Worm (Caenorhabditis elegans): Measurements from ENCODE around the gene sir-2.1.

The sir-2.1 gene

ce11 chrIV:10403193-10404058 is 37.4 kb upstream of the sir-2.1 start, which contains the start of gene gpa-7 (continued):
- TF ChIP-seq rcor-1 (GFP tag; IDR thresholded peaks at IDR 0.05) (0 out of 2 replicates have a peak, but pooled peaks have one; percentile 9), ztf-3 (GFP tag; optimal IDR thresholded peaks at IDR 0.05) (no peak), nfya-2 (GFP tag; IDR thresholded peaks at IDR 0.05) (no peak), nfya-1 (tag; optimal IDR thresholded peaks at IDR 0.05; ENCODE audit: borderline replicate concordance, insufficient read depth) (no peak), cebp-2 (GFP tag; IDR thresholded peaks at IDR 0.05) (no peak), unc-62 (GFP tag; optimal IDR thresholded peaks at IDR 0.05) (no peak), T07F8.4 (tag; optimal IDR thresholded peaks at IDR 0.05) (no peak)

- no peak for TF ChIP-seq Y79H2A.3 (GFP tag; conservative IDR thresholded peaks at IDR 0.05)
- TF ChIP-seq sptf-2 (GFP tag; optimal IDR thresholded peaks at IDR 0.05) = no peak
- TF ChIP-seq lir-1 (GFP tag; conservative IDR thresholded peaks at IDR 0.05) = no peak
- no peak for TF ChIP-seq rpc-1 (optimal IDR thresholded peaks at IDR 0.05)
- no peak for TF ChIP-seq rpc-1 (tag; optimal IDR thresholded peaks at IDR 0.05)
- no peak for TF ChIP-seq pbrm-1 (GFP tag; IDR thresholded peaks at IDR 0.05)
- TF ChIP-seq F52B5.7 (tag; optimal IDR thresholded peaks at IDR 0.05) = no peak
- no peak for TF ChIP-seq zfh-2 (GFP tag; conservative IDR thresholded peaks at IDR 0.05)
- no peak for TF ChIP-seq egl-44 (GFP tag; IDR thresholded peaks at IDR 0.05)
- no peak for TF ChIP-seq attf-6 (GFP tag; IDR thresholded peaks at IDR 0.05)
- TF ChIP-seq B0035.1 (tag; optimal IDR thresholded peaks at IDR 0.05) = no peak
- TF ChIP-seq efl-1 (GFP tag; optimal IDR thresholded peaks at IDR 0.05) = no peak
- no peak for TF ChIP-seq nhr-90 (tag; optimal IDR thresholded peaks at IDR 0.05)
- no peak for TF ChIP-seq F37B4.10 (GFP tag; IDR thresholded peaks at IDR 0.05)
- TF ChIP-seq ztf-6 (GFP tag; IDR thresholded peaks at IDR 0.05) = no peak
Observed at ce11 chrIV:10398244-10398643, 32.2 kb upstream of the sir-2.1 start.

ce11 chrIV:10396827-10397226 is 30.8 kb upstream of the sir-2.1 start:
- TF ChIP-seq repo-1 (tag; optimal IDR thresholded peaks at IDR 0.05) (no peak), Y56A3A.18 (GFP tag; IDR thresholded peaks at IDR 0.05) (no peak), lin-54 (GFP tag; optimal IDR thresholded peaks at IDR 0.05) (no peak), dpff-1 (tag; optimal IDR thresholded peaks at IDR 0.05) (no peak), T26A5.8 (tag; optimal IDR thresholded peaks at IDR 0.05) (no peak), tbx-9 (tag; optimal IDR thresholded peaks at IDR 0.05; ENCODE audit: borderline replicate concordance) (no peak), pha-4 (tag; optimal IDR thresholded peaks at IDR 0.05) (no peak), dox-1 (GFP tag; IDR thresholded peaks at IDR 0.05) (no peak), efl-1 (GFP tag; optimal IDR thresholded peaks at IDR 0.05) (no peak)

ce11 chrIV:10394858-10395257 is 28.8 kb upstream of the sir-2.1 start, which contains the start of gene R10H10.4:
TSS of gene R10H10.4 (minus strand) at chrIV:10394958.
- TF ChIP-seq attf-5 (GFP tag; optimal IDR thresholded peaks at IDR 0.05) = no peak
- no peak for TF ChIP-seq ceh-79 (tag; optimal IDR thresholded peaks at IDR 0.05)
- TF ChIP-seq dpl-1 (GFP tag; optimal IDR thresholded peaks at IDR 0.05) = no peak
- no peak for TF ChIP-seq pbrm-1 (GFP tag; IDR thresholded peaks at IDR 0.05)
- TF ChIP-seq ceh-40 (GFP tag; IDR thresholded peaks at IDR 0.05) = no peak
- no peak for TF ChIP-seq him-1 (tag; optimal IDR thresholded peaks at IDR 0.05)
- TF ChIP-seq F52B5.7 (tag; optimal IDR thresholded peaks at IDR 0.05) = no peak
- TF ChIP-seq ama-1 (optimal IDR thresholded peaks at IDR 0.05) = no peak
- TF ChIP-seq ama-1 (GFP tag; optimal IDR thresholded peaks at IDR 0.05) = no peak
- TF ChIP-seq B0019.2 (GFP tag; conservative IDR thresholded peaks at IDR 0.05) = no peak
- no peak for TF ChIP-seq egrh-3 (GFP tag; IDR thresholded peaks at IDR 0.05)
- no peak for TF ChIP-seq F22D6.2 (tag; optimal IDR thresholded peaks at IDR 0.05)
- no peak for TF ChIP-seq snpc-1.1 (tag; optimal IDR thresholded peaks at IDR 0.05; ENCODE audit: insufficient read depth)
- TF ChIP-seq mxl-1 (tag; optimal IDR thresholded peaks at IDR 0.05) = no peak
- no peak for TF ChIP-seq lir-1 (GFP tag; conservative IDR thresholded peaks at IDR 0.05)
